Worm (Caenorhabditis elegans) whole organism, dauer: Measurements from ENCODE around the gene sqst-4.

Experiments
- unc-62 ChIP-seq: sonication (generic microtip); optimal IDR thresholded peaks from 2 replicates; lab custom pipeline; 2017; ENCODE audit warnings: missing biosample characterization, missing genetic modification reagents, missing genetic modification characterization

Gene sqst-4

DNA sequence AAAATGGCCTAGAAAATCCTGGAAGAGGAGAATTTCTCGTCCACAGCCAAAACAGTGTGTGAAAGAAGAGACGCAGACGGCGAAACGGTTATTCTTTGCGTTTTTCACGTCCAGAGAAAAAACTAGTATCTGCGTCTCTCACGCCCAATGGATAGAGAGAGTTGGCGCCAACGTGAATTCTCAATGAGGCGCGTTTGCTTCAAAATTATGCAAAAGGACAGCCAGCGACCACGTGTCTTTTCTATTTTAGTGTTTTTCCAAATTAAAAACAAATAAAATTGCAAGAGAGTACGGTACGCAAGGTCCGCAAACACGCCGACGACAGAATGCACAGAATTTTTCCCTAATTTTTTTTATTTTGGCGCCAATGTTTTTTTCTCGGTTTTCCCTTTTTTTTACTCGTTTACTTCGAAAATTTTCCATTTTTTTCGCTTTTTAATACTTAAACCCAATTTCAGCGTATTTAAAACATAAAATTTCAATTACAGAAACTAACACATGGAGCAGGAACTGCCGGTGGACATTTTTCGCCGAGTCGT, 49.7 kb downstream of the sqst-4 start, which contains the start of gene Y32B12B.2:
Gene Y32B12B.2, plus strand, starts transcription at position 489 of the 539 bp plus-strand sequence.
- no peak for TF ChIP-seq unc-62
